Worm (Caenorhabditis elegans): ENCODE data around the gene srg-22.
"Not testable (repeated sequence)": the region's sequence is repeated elsewhere in the genome, so short reads cannot be mapped to it uniquely, and the experiment has no call there.

srg-22 gene

ce11 chrII:3129007-3129406 lies 35.8 kb upstream of the srg-22 start, which contains the start of gene chil-24:
Gene chil-24 (plus strand): TSS chrII:3129162.
- TF ChIP-seq dmd-9 (GFP tag; IDR thresholded peaks at IDR 0.05) (no peak), nhr-28 (tag; optimal IDR thresholded peaks at IDR 0.05) (peak; percentile 61), daf-16 (GFP tag; optimal IDR thresholded peaks at IDR 0.05) (no peak), daf-16 (tag; optimal IDR thresholded peaks at IDR 0.05) (peak; percentile 68), hlh-11 (tag; optimal IDR thresholded peaks at IDR 0.05) (peak; percentile 24), mes-2 (tag; optimal IDR thresholded peaks at IDR 0.05; ENCODE audit: poor library complexity, severe bottlenecking) (peak; percentile 24), nhr-11 (tag; optimal IDR thresholded peaks at IDR 0.05) (no peak), duxl-1 (tag; optimal IDR thresholded peaks at IDR 0.05; ENCODE audit: poor library complexity) (peak; percentile 73)

- TF ChIP-seq T20F7.1 (GFP tag; optimal IDR thresholded peaks at IDR 0.05); ztf-7 (tag; optimal IDR thresholded peaks at IDR 0.05); rbr-2 (tag; optimal IDR thresholded peaks at IDR 0.05): not testable (repeated sequence)
Observed at ce11 chrII:3126741-3127140, 33.5 kb upstream of the srg-22 start, which contains the start of gene ins-31. Gene ins-31 (plus strand): TSS chrII:3127041.

ce11 chrII:3126341-3126740 lies 33.1 kb upstream of the srg-22 start, which contains the start of gene ins-19:
Gene ins-19 (minus strand): TSS chrII:3126441.
- TF ChIP-seq lin-38 (GFP tag; IDR thresholded peaks at IDR 0.05), result no peak
- TF ChIP-seq saeg-2 (GFP tag; IDR thresholded peaks at IDR 0.05), result no peak
- TF ChIP-seq zfp-3 (GFP tag; conservative IDR thresholded peaks at IDR 0.05), result no peak

ce11 chrII:3123206-3123605 lies 30.0 kb upstream of the srg-22 start, which contains the start of gene srh-71:
Gene srh-71 (plus strand): TSS chrII:3123506.
- no peak for TF ChIP-seq zip-11 (GFP tag; IDR thresholded peaks at IDR 0.05)

DNA sequence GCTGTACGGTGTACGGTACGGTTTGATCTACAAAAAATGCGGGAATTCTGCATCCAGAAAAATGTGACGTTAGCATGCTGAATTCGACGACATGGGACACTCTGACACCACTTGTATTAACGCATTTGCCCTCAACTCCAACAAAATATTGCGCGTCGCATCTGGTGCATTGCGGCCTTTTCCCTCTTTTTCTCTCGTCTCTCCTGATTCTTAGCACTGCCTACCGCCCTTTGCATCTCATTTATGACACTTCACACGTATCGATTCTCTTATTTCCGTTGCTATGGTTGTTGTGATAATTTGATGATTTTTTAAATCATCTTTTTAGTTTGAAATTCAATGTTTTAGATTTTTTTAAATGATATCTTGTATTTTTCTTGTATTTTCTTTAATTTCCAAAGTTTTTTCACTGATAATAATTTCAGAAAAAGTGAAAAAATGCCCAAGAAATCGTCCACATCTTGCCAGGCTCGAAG lies 25.7 kb upstream of the srg-22 start, which contains the start of gene T10D4.6:
Gene T10D4.6, plus strand, starts transcription at position 426 of the 476 bp plus-strand sequence.
- TF ChIP-seq ctbp-1 (GFP tag; IDR thresholded peaks at IDR 0.05) (no peak), nhr-48 (tag; optimal IDR thresholded peaks at IDR 0.05) (no peak), aly-2 (tag; optimal IDR thresholded peaks at IDR 0.05) (no peak), tag-97 (GFP tag; IDR thresholded peaks at IDR 0.05) (no peak), ceh-32 (tag; optimal IDR thresholded peaks at IDR 0.05; ENCODE audit: poor library complexity) (no peak), duxl-1 (tag; optimal IDR thresholded peaks at IDR 0.05; ENCODE audit: poor library complexity) (no peak), daf-12 (tag; optimal IDR thresholded peaks at IDR 0.05) (no peak), mdl-1 (tag; optimal IDR thresholded peaks at IDR 0.05) (no peak), T20F7.1 (GFP tag; optimal IDR thresholded peaks at IDR 0.05) (no peak), hmg-1.1 (GFP tag; IDR thresholded peaks at IDR 0.05) (peak; percentile 44; the same call in 1 of the 2 replicates), dpl-1 (GFP tag; optimal IDR thresholded peaks at IDR 0.05) (peak; percentile 24), saeg-2 (GFP tag; IDR thresholded peaks at IDR 0.05) (no peak), ceh-28 (tag; optimal IDR thresholded peaks at IDR 0.05) (no peak), hif-1 (tag; optimal IDR thresholded peaks at IDR 0.05) (no peak), dmd-6 (GFP tag; IDR thresholded peaks at IDR 0.05) (no peak), mes-2 (tag; optimal IDR thresholded peaks at IDR 0.05; ENCODE audit: poor library complexity, severe bottlenecking) (peak; percentile 47), hlh-11 (tag; optimal IDR thresholded peaks at IDR 0.05) (no peak), spr-3 (GFP tag; optimal IDR thresholded peaks at IDR 0.05) (no peak), Y105C5A.15 (GFP tag; IDR thresholded peaks at IDR 0.05) (no peak), ceh-44 (GFP tag; IDR thresholded peaks at IDR 0.05) (no peak), zip-11 (GFP tag; IDR thresholded peaks at IDR 0.05) (no peak), mxl-2 (GFP tag; conservative IDR thresholded peaks at IDR 0.05) (no peak), nhr-6 (tag; optimal IDR thresholded peaks at IDR 0.05) (peak; percentile 0), F26F4.8 (GFP tag; conservative IDR thresholded peaks at IDR 0.05) (no peak), sdz-12 (GFP tag; optimal IDR thresholded peaks at IDR 0.05) (no peak), T26A8.4 (GFP tag; IDR thresholded peaks at IDR 0.05) (no peak), nhr-76 (tag; optimal IDR thresholded peaks at IDR 0.05) (no peak), dve-1 (tag; optimal IDR thresholded peaks at IDR 0.05; ENCODE audit: insufficient read depth) (no peak)
